Fruit fly (Drosophila melanogaster): Measurements from ENCODE around the gene Sirt7.

The Sirt7 gene

DNA sequence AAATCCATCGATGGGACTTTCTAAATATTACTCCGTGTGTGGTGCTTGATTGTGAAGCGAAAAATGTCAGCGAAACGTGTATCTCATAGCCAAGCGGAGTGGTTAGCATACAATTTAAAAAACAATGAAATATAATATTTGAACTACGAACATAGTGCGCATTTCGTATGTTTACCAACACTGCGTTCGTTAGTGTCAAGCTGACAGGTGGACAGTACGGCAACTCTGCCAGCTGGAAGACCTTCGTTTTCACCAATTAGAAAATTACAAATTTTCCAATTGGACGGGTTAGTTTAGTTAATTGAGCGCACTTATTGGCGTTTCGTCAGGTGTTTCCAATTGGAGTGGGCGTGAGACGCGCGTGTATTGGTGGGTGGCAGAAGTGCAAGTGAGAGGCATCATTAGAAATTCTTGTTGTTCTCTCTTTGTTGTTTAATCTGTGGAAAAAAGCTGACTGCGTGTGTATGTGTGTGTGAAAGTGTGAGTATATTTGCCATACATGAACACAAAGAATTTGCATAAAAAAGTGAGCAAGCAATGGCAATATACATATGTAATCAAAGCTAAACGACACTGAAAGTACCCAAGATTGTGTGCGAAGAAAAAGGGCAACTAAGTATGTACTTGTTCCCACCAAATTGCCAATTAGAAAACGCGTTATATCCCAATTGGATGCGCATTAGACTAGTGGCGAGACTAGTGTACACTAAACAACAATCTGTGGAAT lies 15.9 kb upstream of the Sirt7 start (continued):
- TF ChIP-seq al (GFP tag; IDR thresholded peaks at IDR 0.05) (peak; percentile 27; the same call in 1 of the 2 replicates), CG4617 (GFP tag; optimal IDR thresholded peaks at IDR 0.05; ENCODE audit: borderline replicate concordance) (peak; percentile 41), Myb (GFP tag; optimal IDR thresholded peaks at IDR 0.05) (peak; percentile 10), CoRest (tag; optimal IDR thresholded peaks at IDR 0.05) (peak; percentile 34), Camta (GFP tag; optimal IDR thresholded peaks at IDR 0.05) (no peak), Mad (GFP tag; optimal IDR thresholded peaks at IDR 0.05) (no peak), jumu (GFP tag; optimal IDR thresholded peaks at IDR 0.05) (peak; percentile 25), C15 (GFP tag; IDR thresholded peaks at IDR 0.05) (no peak), p53 (GFP tag; optimal IDR thresholded peaks at IDR 0.05) (no peak), pum (GFP tag; optimal IDR thresholded peaks at IDR 0.05) (peak; percentile 23), Xbp1 (GFP tag; optimal IDR thresholded peaks at IDR 0.05) (peak; percentile 51), CG9932 (GFP tag; IDR thresholded peaks at IDR 0.05) (peak; percentile 49), ERR (GFP tag; optimal IDR thresholded peaks at IDR 0.05) (peak; percentile 62), CG8359 (GFP tag; optimal IDR thresholded peaks at IDR 0.05; ENCODE audit: borderline replicate concordance) (no peak), CG14965 (GFP tag; optimal IDR thresholded peaks at IDR 0.05; ENCODE audit: borderline replicate concordance) (no peak), bsh (GFP tag; optimal IDR thresholded peaks at IDR 0.05) (no peak), CG7372 (GFP tag; IDR thresholded peaks at IDR 0.05) (no peak), CG10274 (GFP tag; optimal IDR thresholded peaks at IDR 0.05) (no peak), ara (GFP tag; IDR thresholded peaks at IDR 0.05) (no peak), CG6854 (GFP tag; optimal IDR thresholded peaks at IDR 0.05) (no peak), Hey (tag; optimal IDR thresholded peaks at IDR 0.05) (no peak), sens-2 (GFP tag; IDR thresholded peaks at IDR 0.05) (no peak), Ptx1 (GFP tag; IDR thresholded peaks at IDR 0.05) (0 out of 2 replicates have a peak, but pooled peaks have one; percentile 7), CG6813 (GFP tag; optimal IDR thresholded peaks at IDR 0.05) (no peak), CG15514 (GFP tag; optimal IDR thresholded peaks at IDR 0.05) (peak; percentile 56), chn (GFP tag; optimal IDR thresholded peaks at IDR 0.05) (peak; percentile 66), Pdp1 (GFP tag; optimal IDR thresholded peaks at IDR 0.05) (peak in 1 of 2 experiments; percentile 8), crol (GFP tag; IDR thresholded peaks at IDR 0.05) (no peak), Sin3A (optimal IDR thresholded peaks at IDR 0.05) (no peak), pnt (GFP tag; optimal IDR thresholded peaks at IDR 0.05) (no peak), MBD-R2 (GFP tag; IDR thresholded peaks at IDR 0.05) (peak; percentile 36), CG6254 (GFP tag; optimal IDR thresholded peaks at IDR 0.05) (no peak), CG10321 (GFP tag; IDR thresholded peaks at IDR 0.05) (no peak), nau (GFP tag; optimal IDR thresholded peaks at IDR 0.05) (no peak), grau (tag; optimal IDR thresholded peaks at IDR 0.05) (no peak), CG1529 (GFP tag; optimal IDR thresholded peaks at IDR 0.05) (no peak), YL-1 (GFP tag; optimal IDR thresholded peaks at IDR 0.05) (peak; percentile 45), Abd-B (GFP tag; optimal IDR thresholded peaks at IDR 0.05) (no peak), B-H2 (GFP tag; optimal IDR thresholded peaks at IDR 0.05) (peak; percentile 65), kay (GFP tag; optimal IDR thresholded peaks at IDR 0.05) (no peak), Med (GFP tag) (peak; percentile 90), NfI (GFP tag; optimal IDR thresholded peaks at IDR 0.05) (peak; percentile 53), CG3838 (GFP tag; optimal IDR thresholded peaks at IDR 0.05) (no peak), Oli (tag; optimal IDR thresholded peaks at IDR 0.05) (no peak), CG6272 (GFP tag; IDR thresholded peaks at IDR 0.05) (no peak), vvl (GFP tag; IDR thresholded peaks at IDR 0.05) (peak; percentile 57), ci (GFP tag; IDR thresholded peaks at IDR 0.05) (peak; percentile 48; the same call in 2 of the 3 replicates), lov (optimal IDR thresholded peaks at IDR 0.05) (no peak), lov (GFP tag; IDR thresholded peaks at IDR 0.05) (no peak), BtbVII (GFP tag; optimal IDR thresholded peaks at IDR 0.05) (no peak)

Measured in whole organism, embryonic.